Worm (Caenorhabditis elegans) whole organism, mixed stage, embryonic: Measurements from ENCODE around the gene unc-60.

Source experiments
- ceh-39 ChIP-seq: fragments of 150-350 bp; optimal IDR thresholded peaks from 2 replicates; lab custom pipeline; 2014; ENCODE audit warnings: missing biosample characterization, missing genetic modification characterization
- drap-1 ChIP-seq: fragments of 200-800 bp; sonication (Bioruptor generic); optimal IDR thresholded peaks from 3 replicates; lab custom pipeline; 2018; ENCODE audit warnings: mild to moderate bottlenecking, missing genetic modification characterization, missing compliant biosample characterization
- nhr-2 ChIP-seq: fragments of 150-350 bp; optimal IDR thresholded peaks from 2 replicates; lab custom pipeline; 2014; ENCODE audit warnings: missing biosample characterization, missing genetic modification characterization
- nhr-237 ChIP-seq: fragments of 150-350 bp; optimal IDR thresholded peaks from 2 replicates; lab custom pipeline; 2014; ENCODE audit warnings: missing biosample characterization, missing genetic modification characterization
- pha-4 ChIP-seq: fragments of 150-350 bp; optimal IDR thresholded peaks from 2 replicates; lab custom pipeline; 2018; ENCODE audit warnings: missing biosample characterization, missing genetic modification reagents, missing genetic modification characterization
- snpc-4 ChIP-seq: fragments of 150-350 bp; optimal IDR thresholded peaks from 2 replicates; lab custom pipeline; 2014; ENCODE audit warnings: missing biosample characterization, missing genetic modification characterization
- unc-62 ChIP-seq: fragments of 150-350 bp; optimal IDR thresholded peaks from 2 replicates; lab custom pipeline; 2014; ENCODE audit warnings: missing biosample characterization, missing genetic modification reagents, missing genetic modification characterization

ce11 chrV:1455280-1455679, 19.6 kb upstream of the unc-60 start:
- TF ChIP-seq drap-1 (GFP tag; lab: Kevin White, UChicago) (no peak), snpc-4 (no peak), nhr-237 (no peak), nhr-2 (tag; lab: Kevin White, UChicago) (no peak), pha-4 (no peak), unc-62 (GFP tag; lab: Kevin White, UChicago) (no peak), ceh-39 (tag; lab: Kevin White, UChicago) (no peak)
